Worm (Caenorhabditis elegans) whole organism, late embryonic: ENCODE results near the gene C46H3.2.

Experiments
- C08G9.2 ChIP-seq: sonication (generic microtip); optimal IDR thresholded peaks from 2 replicates; lab custom pipeline; 2016; ENCODE audit warnings: mild to moderate bottlenecking, missing genetic modification characterization, moderate library complexity, missing compliant biosample characterization
- C38D4.7 ChIP-seq: fragments of 200-800 bp; sonication (Bioruptor generic); optimal IDR thresholded peaks from 2 replicates; lab custom pipeline; 2018; ENCODE audit warnings: mild to moderate bottlenecking, missing genetic modification characterization, moderate library complexity, missing compliant biosample characterization
- F13H6.1 ChIP-seq: sonication (generic microtip); optimal IDR thresholded peaks from 2 replicates; lab custom pipeline; 2016; ENCODE audit warnings: missing genetic modification characterization, missing compliant biosample characterization
- K02D7.2 ChIP-seq: sonication (generic microtip); optimal IDR thresholded peaks from 2 replicates; lab custom pipeline; 2017; ENCODE audit warnings: mild to moderate bottlenecking, missing genetic modification characterization, missing compliant biosample characterization
- K09A11.1 ChIP-seq: sonication (generic microtip); optimal IDR thresholded peaks from 2 replicates; lab custom pipeline; 2017; ENCODE audit warnings: antibody characterized with exemption, mild to moderate bottlenecking, missing genetic modification characterization, missing compliant biosample characterization; ENCODE audit not compliant: insufficient read depth
- ahr-1 ChIP-seq: sonication (generic microtip); optimal IDR thresholded peaks from 2 replicates; lab custom pipeline; 2016; ENCODE audit warnings: missing genetic modification characterization, missing compliant biosample characterization
- ama-1 ChIP-seq: fragments of 150-350 bp; optimal IDR thresholded peaks from 2 replicates; lab custom pipeline; 2014
- ceh-18 ChIP-seq: sonication (generic microtip); optimal IDR thresholded peaks from 2 replicates; lab custom pipeline; 2016; ENCODE audit warnings: missing genetic modification characterization, missing compliant biosample characterization
- ceh-24 ChIP-seq: sonication (generic microtip); optimal IDR thresholded peaks from 2 replicates; lab custom pipeline; 2016; ENCODE audit warnings: mild to moderate bottlenecking, missing genetic modification characterization, missing compliant biosample characterization
- ceh-31 ChIP-seq: sonication (generic microtip); optimal IDR thresholded peaks from 2 replicates; lab custom pipeline; 2016; ENCODE audit warnings: missing genetic modification characterization, missing compliant biosample characterization
- ceh-34 ChIP-seq: sonication (generic microtip); optimal IDR thresholded peaks from 2 replicates; lab custom pipeline; 2016; ENCODE audit warnings: mild to moderate bottlenecking, missing genetic modification characterization, missing compliant biosample characterization
- ceh-45 ChIP-seq: fragments of 200-800 bp; sonication (Bioruptor generic); IDR thresholded peaks from 2 replicates; pipeline ENCODE4 v1.3.6; 2022; ENCODE audit warnings: missing genetic modification reagents, missing genetic modification characterization, missing compliant biosample characterization
- ceh-48 ChIP-seq: sonication (generic microtip); optimal IDR thresholded peaks from 2 replicates; lab custom pipeline; 2016; ENCODE audit warnings: missing genetic modification characterization, inconsistent platforms, missing compliant biosample characterization
- che-1 ChIP-seq: sonication (generic microtip); optimal IDR thresholded peaks from 2 replicates; lab custom pipeline; 2016; ENCODE audit warnings: mild to moderate bottlenecking, missing genetic modification characterization, missing compliant biosample characterization
- elt-2 ChIP-seq: sonication (generic microtip); optimal IDR thresholded peaks from 2 replicates; lab custom pipeline; 2016; ENCODE audit warnings: missing genetic modification reagents, missing genetic modification characterization, missing compliant biosample characterization
- elt-4 ChIP-seq: sonication (generic microtip); optimal IDR thresholded peaks from 2 replicates; lab custom pipeline; 2016; ENCODE audit warnings: missing genetic modification characterization, missing compliant biosample characterization
- eyg-1 ChIP-seq: sonication (generic microtip); optimal IDR thresholded peaks from 2 replicates; lab custom pipeline; 2016; ENCODE audit warnings: missing genotype, missing genetic modification characterization, missing compliant biosample characterization
- fkh-10 ChIP-seq: fragments of 150-350 bp; optimal IDR thresholded peaks from 2 replicates; lab custom pipeline; 2014; ENCODE audit warnings: missing biosample characterization, missing genetic modification reagents, missing genetic modification characterization
- hlh-15 ChIP-seq: sonication (generic microtip); optimal IDR thresholded peaks from 2 replicates; lab custom pipeline; 2016; ENCODE audit warnings: missing genetic modification characterization, missing compliant biosample characterization
- hlh-30 ChIP-seq: sonication (generic microtip); optimal IDR thresholded peaks from 2 replicates; lab custom pipeline; 2017; ENCODE audit warnings: antibody characterized with exemption, missing genetic modification characterization, missing compliant biosample characterization; ENCODE audit not compliant: insufficient read depth
- hlh-8 ChIP-seq: sonication (generic microtip); optimal IDR thresholded peaks from 2 replicates; lab custom pipeline; 2016; ENCODE audit warnings: missing genotype, missing genetic modification characterization, missing compliant biosample characterization
- lin-11 ChIP-seq: fragments of 200-800 bp; sonication (Bioruptor generic); optimal IDR thresholded peaks from 2 replicates; lab custom pipeline; 2018; ENCODE audit warnings: mild to moderate bottlenecking, missing genetic modification characterization, missing compliant biosample characterization
- mec-3 ChIP-seq: sonication (generic microtip); optimal IDR thresholded peaks from 2 replicates; lab custom pipeline; 2016; ENCODE audit warnings: borderline replicate concordance, missing genetic modification characterization, missing compliant biosample characterization
- nhr-11 ChIP-seq: fragments of 150-350 bp; optimal IDR thresholded peaks from 2 replicates; lab custom pipeline; 2014; ENCODE audit warnings: missing biosample characterization, missing genetic modification characterization
- npax-4 ChIP-seq: sonication (generic microtip); optimal IDR thresholded peaks from 2 replicates; lab custom pipeline; 2016; ENCODE audit warnings: missing genetic modification characterization, missing compliant biosample characterization
- odd-2 ChIP-seq: sonication (generic microtip); optimal IDR thresholded peaks from 2 replicates; lab custom pipeline; 2017; ENCODE audit warnings: antibody characterized with exemption, mild to moderate bottlenecking, missing genetic modification characterization, missing compliant biosample characterization
- pag-3 ChIP-seq: sonication (generic microtip); optimal IDR thresholded peaks from 2 replicates; lab custom pipeline; 2016; ENCODE audit warnings: missing compliant biosample characterization, missing genetic modification characterization, borderline replicate concordance
- pha-2 ChIP-seq: sonication (generic microtip); optimal IDR thresholded peaks from 2 replicates; lab custom pipeline; 2017; ENCODE audit warnings: mild to moderate bottlenecking, missing genetic modification characterization, missing compliant biosample characterization
- pha-4 ChIP-seq: fragments of 150-350 bp; optimal IDR thresholded peaks from 2 replicates; lab custom pipeline; 2018; ENCODE audit warnings: missing biosample characterization, missing genetic modification reagents, missing genetic modification characterization
- pqm-1 ChIP-seq: sonication (generic microtip); optimal IDR thresholded peaks from 2 replicates; lab custom pipeline; 2016; ENCODE audit warnings: missing genetic modification characterization, missing compliant biosample characterization
- ref-2 ChIP-seq: sonication (generic microtip); optimal IDR thresholded peaks from 2 replicates; lab custom pipeline; 2016; ENCODE audit warnings: missing genetic modification characterization, missing compliant biosample characterization
- tbx-2 ChIP-seq: sonication (generic microtip); optimal IDR thresholded peaks from 2 replicates; lab custom pipeline; 2016; ENCODE audit warnings: missing genetic modification characterization, missing compliant biosample characterization
- unc-42 ChIP-seq: sonication (generic microtip); optimal IDR thresholded peaks from 2 replicates; lab custom pipeline; 2016; ENCODE audit warnings: missing genotype, missing genetic modification characterization, missing compliant biosample characterization
- unc-55 ChIP-seq: sonication (generic microtip); optimal IDR thresholded peaks from 2 replicates; lab custom pipeline; 2017; ENCODE audit warnings: missing biosample characterization, missing genetic modification reagents, missing genetic modification characterization
- unc-86 ChIP-seq: sonication (generic microtip); optimal IDR thresholded peaks from 2 replicates; lab custom pipeline; 2016; ENCODE audit warnings: missing genetic modification characterization, missing compliant biosample characterization

The C46H3.2 gene

DNA sequence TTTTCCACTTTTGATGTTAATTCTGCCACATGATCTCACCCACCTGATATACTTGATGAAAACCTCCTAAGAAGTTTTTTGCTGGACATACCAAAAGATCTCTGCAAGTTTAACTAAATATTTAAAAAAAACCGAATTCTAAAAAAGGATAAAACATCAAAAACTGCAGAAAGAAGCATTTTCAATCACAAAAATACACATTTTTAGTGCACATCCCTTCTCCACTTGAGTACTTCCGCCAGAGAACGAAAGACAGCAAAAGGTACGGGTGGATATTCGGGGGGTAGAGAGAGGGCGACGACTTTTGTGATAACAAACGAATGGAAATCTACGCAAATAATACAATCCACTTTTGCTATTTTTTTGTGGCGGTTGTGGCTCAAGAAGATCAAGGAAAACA is at the start of gene C46H3.2:
Gene C46H3.2 (minus strand): TSS at position 101 of the 400 bp plus-strand sequence.
- no peak for TF ChIP-seq che-1
- no peak for TF ChIP-seq unc-55
- TF ChIP-seq, all 69 proteins: peak for 0

ce11 chrX:1272539-1272938 is 42.0 kb upstream of the C46H3.2 start, which contains the start of gene C52B11.5:
Gene C52B11.5 (plus strand): TSS chrX:1272788.
- TF ChIP-seq npax-4 (tag; lab: Kevin White, UChicago): no peak
- no peak for TF ChIP-seq fkh-10 (GFP tag; lab: Kevin White, UChicago)
- peak; percentile 22 for TF ChIP-seq elt-2

DNA sequence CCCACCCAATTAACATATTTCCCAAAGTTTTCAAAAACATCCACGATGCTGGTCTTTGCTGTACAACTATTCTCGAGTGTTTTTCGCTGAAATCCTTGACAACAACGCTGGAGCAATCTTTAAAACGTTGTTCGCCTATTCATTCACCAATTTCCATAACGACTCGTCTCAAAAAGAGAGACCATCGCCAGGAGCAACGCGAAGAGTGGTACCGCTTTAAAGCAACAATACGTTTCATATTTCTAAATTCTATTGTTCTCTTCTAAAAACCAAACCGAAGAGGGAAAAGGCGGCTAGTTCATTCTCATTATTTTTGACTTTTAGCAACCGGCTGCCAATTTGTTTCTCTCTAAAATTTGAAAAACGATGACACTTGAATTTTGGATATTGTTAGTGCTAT is 40.0 kb upstream of the C46H3.2 start, which contains the start of gene C25G6.1:
Gene C25G6.1 (plus strand): TSS at position 301 of the 400 bp plus-strand sequence.
- TF ChIP-seq fkh-10 (GFP tag; lab: Kevin White, UChicago) (no peak), ceh-34 (no peak), tbx-2 (tag; lab: Kevin White, UChicago) (no peak), pqm-1 (tag; lab: Kevin White, UChicago) (no peak), K09A11.1 (tag; lab: Kevin White, UChicago) (no peak)

DNA sequence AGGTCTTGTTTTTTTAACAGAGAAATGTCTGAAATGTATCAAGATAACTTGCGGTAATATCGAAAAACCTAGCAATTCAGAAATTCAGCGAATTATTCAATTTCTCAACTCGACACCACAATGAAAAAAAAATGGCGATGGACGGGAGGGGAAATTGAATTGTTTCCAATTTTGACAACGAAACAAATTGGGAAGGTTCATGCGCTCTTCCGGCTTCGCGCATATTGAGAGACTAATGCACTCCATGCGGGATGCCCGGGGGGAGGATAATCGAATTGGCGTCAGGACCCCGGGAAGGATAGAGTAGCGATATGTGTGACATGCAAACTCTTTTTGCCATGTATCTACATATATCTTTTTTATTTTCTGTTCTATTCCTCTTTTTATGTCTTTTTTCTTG is 34.8 kb upstream of the C46H3.2 start:
- TF ChIP-seq odd-2 (tag; lab: Kevin White, UChicago) (no peak), unc-42 (tag; lab: Kevin White, UChicago) (peak; percentile 99), hlh-15 (tag; lab: Kevin White, UChicago) (no peak), ref-2 (tag; lab: Kevin White, UChicago) (no peak)

DNA sequence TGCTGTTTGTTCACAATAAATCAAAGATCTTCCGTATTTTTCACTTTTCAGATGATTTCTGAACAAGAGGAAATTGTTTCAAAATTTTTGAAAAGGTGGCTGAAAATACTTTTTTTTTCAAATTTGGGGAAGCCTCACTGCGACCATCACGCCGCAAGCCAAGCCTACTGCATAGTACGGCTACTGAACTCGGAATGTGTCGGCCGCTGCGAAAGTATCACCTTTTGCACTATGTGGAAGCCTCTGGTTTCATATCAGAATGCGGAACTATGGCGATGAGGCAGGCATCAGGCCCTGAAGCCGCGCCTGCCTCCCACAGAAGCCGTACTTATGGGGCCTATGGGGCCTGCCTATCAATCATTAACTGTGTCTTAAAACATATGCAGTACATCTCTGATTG is 27.1 kb upstream of the C46H3.2 start:
- TF ChIP-seq lin-11 (no peak), pag-3 (tag; lab: Kevin White, UChicago) (no peak), hlh-8 (tag; lab: Kevin White, UChicago) (no peak)

DNA sequence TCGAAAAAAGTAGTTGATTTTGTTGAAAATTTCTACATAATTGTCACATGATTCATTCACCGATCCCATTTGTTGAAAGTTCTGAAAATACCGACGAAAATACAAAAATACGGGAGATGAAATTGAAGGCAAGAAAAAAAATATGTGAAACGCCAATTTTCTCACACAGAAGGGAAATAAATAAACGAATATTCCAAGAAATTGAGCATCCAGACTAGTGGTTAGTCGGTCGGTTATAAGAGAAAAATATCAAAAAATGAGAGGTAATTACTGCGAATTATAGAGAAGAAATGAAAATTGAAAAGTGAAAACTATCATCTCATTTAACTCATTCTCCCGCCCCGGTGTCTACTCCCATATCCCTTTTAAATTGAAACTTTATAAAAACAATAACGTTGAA is 25.0 kb upstream of the C46H3.2 start, which contains the start of gene npr-11:
Gene npr-11 (minus strand): TSS at position 101 of the 400 bp plus-strand sequence.
- TF ChIP-seq C38D4.7 (GFP tag; lab: Kevin White, UChicago): no peak
- no peak for TF ChIP-seq pag-3 (tag; lab: Kevin White, UChicago)
- TF ChIP-seq lin-11: no peak
- no peak for TF ChIP-seq nhr-11
- TF ChIP-seq tbx-2 (tag; lab: Kevin White, UChicago): no peak
- TF ChIP-seq hlh-8 (tag; lab: Kevin White, UChicago): no peak
- TF ChIP-seq elt-4 (tag; lab: Kevin White, UChicago): no peak
- TF ChIP-seq ahr-1 (tag; lab: Kevin White, UChicago): no peak
- TF ChIP-seq pha-4 (tag; lab: Kevin White, UChicago): no peak
- no peak for TF ChIP-seq elt-2
- no peak for TF ChIP-seq mec-3 (tag; lab: Kevin White, UChicago)
- no peak for TF ChIP-seq hlh-30 (tag; lab: Kevin White, UChicago)
- no peak for TF ChIP-seq ceh-31 (tag; lab: Kevin White, UChicago)
- no peak for TF ChIP-seq ceh-48 (tag; lab: Kevin White, UChicago)
- TF ChIP-seq C08G9.2 (tag; lab: Kevin White, UChicago): no peak
- no peak for TF ChIP-seq pha-2 (tag; lab: Kevin White, UChicago)
- TF ChIP-seq ceh-18 (tag; lab: Kevin White, UChicago): no peak
- TF ChIP-seq, all 69 proteins: peak for 0

ce11 chrX:1249738-1250137 is 19.2 kb upstream of the C46H3.2 start, which contains the start of gene C25G6.4:
Gene C25G6.4 (minus strand): TSS chrX:1249838.
- TF ChIP-seq ceh-34 (no peak), K02D7.2 (tag; lab: Kevin White, UChicago) (no peak), ama-1 (no peak), mec-3 (tag; lab: Kevin White, UChicago) (no peak), hlh-15 (tag; lab: Kevin White, UChicago) (no peak), unc-86 (tag; lab: Kevin White, UChicago) (no peak), fkh-10 (GFP tag; lab: Kevin White, UChicago) (no peak), hlh-30 (tag; lab: Kevin White, UChicago) (no peak), eyg-1 (tag; lab: Kevin White, UChicago) (no peak), ceh-45 (GFP tag; lab: Robert Waterston, UW) (no peak), F13H6.1 (tag; lab: Kevin White, UChicago) (no peak), ceh-24 (tag; lab: Kevin White, UChicago) (no peak), pag-3 (tag; lab: Kevin White, UChicago) (no peak)
